Fruit fly (Drosophila melanogaster): Measurements from ENCODE around the gene PGRP-LD.

The PGRP-LD gene

dm6 chr3L:5813016-5813415 lies 33.2 kb downstream of the PGRP-LD start, which contains the start of gene mad2 (continued):
- peak; percentile 60 for TF ChIP-seq CG17186 (GFP tag; optimal IDR thresholded peaks at IDR 0.05)
- no peak for TF ChIP-seq MTF-1 (GFP tag; optimal IDR thresholded peaks at IDR 0.05; ENCODE audit: borderline replicate concordance)
- no peak for TF ChIP-seq CG3407 (GFP tag; optimal IDR thresholded peaks at IDR 0.05)
- peak; percentile 17 for TF ChIP-seq CG10462 (GFP tag; optimal IDR thresholded peaks at IDR 0.05)
- no peak for TF ChIP-seq CG16815 (GFP tag; optimal IDR thresholded peaks at IDR 0.05)
- no peak for TF ChIP-seq Sox100B (GFP tag; optimal IDR thresholded peaks at IDR 0.05)
- peak; percentile 55; the same call in 1 of the 2 replicates for TF ChIP-seq hbn (GFP tag; IDR thresholded peaks at IDR 0.05; ENCODE audit: partially characterized antibody)
- TF ChIP-seq CG6854 (GFP tag; optimal IDR thresholded peaks at IDR 0.05): no peak
- peak; percentile 88 for TF ChIP-seq gfzf (GFP tag; optimal IDR thresholded peaks at IDR 0.05)
- peak; percentile 45; the same call in 1 of the 3 replicates for TF ChIP-seq Dbx (GFP tag; IDR thresholded peaks at IDR 0.05)
- no peak for TF ChIP-seq nerfin-1 (tag; optimal IDR thresholded peaks at IDR 0.05)
- TF ChIP-seq unc-4 (GFP tag; IDR thresholded peaks at IDR 0.05; ENCODE audit: partially characterized antibody): peak; percentile 74
- no peak for TF ChIP-seq fd64A (GFP tag; optimal IDR thresholded peaks at IDR 0.05)
- TF ChIP-seq CG10274 (GFP tag; optimal IDR thresholded peaks at IDR 0.05): no peak
- TF ChIP-seq CG7372 (GFP tag; IDR thresholded peaks at IDR 0.05): no peak
- peak; percentile 25 for TF ChIP-seq CG30403 (GFP tag; optimal IDR thresholded peaks at IDR 0.05)
- peak; percentile 46 for TF ChIP-seq CG11504 (tag; optimal IDR thresholded peaks at IDR 0.05)
- peak; percentile 74 for TF ChIP-seq BEAF-32 (GFP tag; optimal IDR thresholded peaks at IDR 0.05)
- no peak for TF ChIP-seq az2 (GFP tag; optimal IDR thresholded peaks at IDR 0.05)
- TF ChIP-seq nerfin-2 (GFP tag; IDR thresholded peaks at IDR 0.05; ENCODE audit: partially characterized antibody): no peak
- peak; percentile 28 for TF ChIP-seq Nf-YC (tag; optimal IDR thresholded peaks at IDR 0.05)
- no peak for TF ChIP-seq Atf-2 (GFP tag; optimal IDR thresholded peaks at IDR 0.05)
- TF ChIP-seq sob (GFP tag; IDR thresholded peaks at IDR 0.05): 0 out of 2 replicates have a peak, but pooled peaks have one; percentile 38
- TF ChIP-seq CG14441 (GFP tag; IDR thresholded peaks at IDR 0.05): 0 out of 2 replicates have a peak, but pooled peaks have one; percentile 19
- peak; percentile 39 for TF ChIP-seq CG2120 (GFP tag; optimal IDR thresholded peaks at IDR 0.05)
- TF ChIP-seq CG14860 (GFP tag; IDR thresholded peaks at IDR 0.05; ENCODE audit: partially characterized antibody): peak; percentile 43; the same call in 1 of the 3 replicates
- peak; percentile 93 for TF ChIP-seq Ets65A (GFP tag)
- TF ChIP-seq chn (GFP tag; optimal IDR thresholded peaks at IDR 0.05): peak; percentile 44
- TF ChIP-seq mam (GFP tag; optimal IDR thresholded peaks at IDR 0.05): peak; percentile 19
- 0 out of 2 replicates have a peak, but pooled peaks have one; percentile 18 for TF ChIP-seq cas (GFP tag; IDR thresholded peaks at IDR 0.05)
- TF ChIP-seq fru (optimal IDR thresholded peaks at IDR 0.05): no peak
- TF ChIP-seq C15 (GFP tag; IDR thresholded peaks at IDR 0.05): no peak
- no peak for TF ChIP-seq gsb-n (tag; optimal IDR thresholded peaks at IDR 0.05)
- TF ChIP-seq CG11085 (GFP tag; IDR thresholded peaks at IDR 0.05): no peak
- no peak for TF ChIP-seq CG8944 (GFP tag; optimal IDR thresholded peaks at IDR 0.05)
- TF ChIP-seq lab (GFP tag; optimal IDR thresholded peaks at IDR 0.05): no peak
- TF ChIP-seq CG18619 (GFP tag; optimal IDR thresholded peaks at IDR 0.05): no peak
- TF ChIP-seq chif (GFP tag; optimal IDR thresholded peaks at IDR 0.05): peak; percentile 9 to 28
- TF ChIP-seq HmgZ (tag; optimal IDR thresholded peaks at IDR 0.05): peak; percentile 87
- no peak; the same call in 1 of the 3 replicates for TF ChIP-seq Doc3 (GFP tag; IDR thresholded peaks at IDR 0.05; ENCODE audit: partially characterized antibody)
- TF ChIP-seq HLH54F (GFP tag; optimal IDR thresholded peaks at IDR 0.05): no peak
- TF ChIP-seq Bteb2 (GFP tag; optimal IDR thresholded peaks at IDR 0.05): no peak
- no peak for TF ChIP-seq br (optimal IDR thresholded peaks at IDR 0.05)
- TF ChIP-seq kay (GFP tag; optimal IDR thresholded peaks at IDR 0.05): no peak
- peak; percentile 15 for TF ChIP-seq CG9876 (GFP tag; optimal IDR thresholded peaks at IDR 0.05)
- peak; percentile 65 for TF ChIP-seq MBD-R2 (GFP tag; IDR thresholded peaks at IDR 0.05)
- TF ChIP-seq tna (GFP tag; IDR thresholded peaks at IDR 0.05; ENCODE audit: partially characterized antibody): peak; percentile 53; the same call in 1 of the 2 replicates
- no peak for TF ChIP-seq HHEX (GFP tag; optimal IDR thresholded peaks at IDR 0.05)
